Worm (Caenorhabditis elegans): ENCODE measurements around the gene K09C4.5.

ce11 chrX:3290147-3290546 lies 7.7 kb downstream of the K09C4.5 start:
- TF ChIP-seq hlh-8 (tag; optimal IDR thresholded peaks at IDR 0.05) (no peak), F13H6.1 (tag; optimal IDR thresholded peaks at IDR 0.05) (no peak)

All from whole organism, late embryonic.